Fruit fly (Drosophila melanogaster) S2 (cell line): ENCODE measurements around the gene CG17026.

ENCODE experiments used
- CG8478 ChIP-seq: fragments of >200 bp; optimal IDR thresholded peaks from 2 replicates; lab custom pipeline; 2018
- CTCF ChIP-seq, 2 experiments: fragments of >200 bp; optimal IDR thresholded peaks; 2 replicates each; lab custom pipeline; 2018

dm6 chr3L:15952909-15953308 lies 22.3 kb upstream of the CG17026 start:
- TF ChIP-seq CG8478 (lab: Kevin White, UChicago) (no peak), CTCF (optimal IDR thresholded peaks at IDR 0.05; lab: Kevin White, UChicago) (no peak)
